Worm (Caenorhabditis elegans) whole organism, L1 larva: ENCODE data around the gene iff-2.

Source experiments
- C04F5.9 ChIP-seq: sonication (generic microtip); optimal IDR thresholded peaks from 2 replicates; lab custom pipeline; 2016; ENCODE audit warnings: missing genetic modification characterization, missing compliant biosample characterization
- C16A3.4 ChIP-seq: fragments of 150-350 bp; optimal IDR thresholded peaks from 2 replicates; lab custom pipeline; 2014; ENCODE audit warnings: missing biosample characterization, missing genetic modification characterization
- C34B4.2 ChIP-seq: sonication (generic microtip); optimal IDR thresholded peaks from 2 replicates; lab custom pipeline; 2017; ENCODE audit warnings: mild to moderate bottlenecking, missing genetic modification characterization, missing compliant biosample characterization
- F16B12.6 ChIP-seq: fragments of 150-350 bp; optimal IDR thresholded peaks from 2 replicates; lab custom pipeline; 2014; ENCODE audit warnings: missing biosample characterization, missing genetic modification characterization
- alr-1 ChIP-seq: fragments of 200-800 bp; sonication (Bioruptor generic); optimal IDR thresholded peaks from 2 replicates; lab custom pipeline; 2018; ENCODE audit warnings: borderline replicate concordance, mild to moderate bottlenecking, missing genetic modification characterization, missing compliant biosample characterization
- aly-2 ChIP-seq: fragments of 150-350 bp; optimal IDR thresholded peaks from 2 replicates; lab custom pipeline; 2014; ENCODE audit warnings: missing biosample characterization, missing genetic modification characterization
- ceh-8 ChIP-seq: fragments of 200-800 bp; sonication (Bioruptor generic); optimal IDR thresholded peaks from 2 replicates; lab custom pipeline; 2018; ENCODE audit warnings: mild to moderate bottlenecking, missing genetic modification characterization, moderate library complexity, missing compliant biosample characterization
- ceh-82 ChIP-seq, 3 experiments: fragments of 150-350 bp in 1 of 3; sonication (generic microtip) in 2 of 3; optimal IDR thresholded peaks; 2 replicates each; lab custom pipeline; 2014 to 2017; ENCODE audit warnings: missing biosample characterization in 3 of 3, missing genetic modification characterization in 3 of 3
- ceh-90 ChIP-seq: sonication (generic microtip); optimal IDR thresholded peaks from 2 replicates; lab custom pipeline; 2016; ENCODE audit warnings: missing genetic modification characterization, missing compliant biosample characterization
- dsc-1 ChIP-seq: sonication (generic microtip); optimal IDR thresholded peaks from 2 replicates; lab custom pipeline; 2016; ENCODE audit warnings: mild to moderate bottlenecking, missing genetic modification characterization, missing compliant biosample characterization
- efl-1 ChIP-seq, 4 experiments: fragments of 150-350 bp; optimal IDR thresholded peaks in 3 of 4; peaks in 1 of 4; 1 replicate in 1 of 4; 2 replicates in 3 of 4; lab custom pipeline; 2014; ENCODE audit warnings: missing biosample characterization in 2 of 4, missing genetic modification characterization in 2 of 4, missing genetic modification reagents in 2 of 4
- egl-27 ChIP-seq, 2 experiments: fragments of 150-350 bp in 1 of 2; sonication (generic microtip); optimal IDR thresholded peaks; 3 replicates each; lab custom pipeline; 2017 to 2018; ENCODE audit warnings: missing biosample characterization in 2 of 2, missing genetic modification characterization in 2 of 2, missing genetic modification reagents in 2 of 2
- fkh-10 ChIP-seq: sonication (generic microtip); optimal IDR thresholded peaks from 2 replicates; lab custom pipeline; 2017; ENCODE audit warnings: missing biosample characterization, missing genetic modification reagents, missing genetic modification characterization
- fkh-4 ChIP-seq: sonication (generic microtip); optimal IDR thresholded peaks from 2 replicates; lab custom pipeline; 2016; ENCODE audit warnings: missing compliant biosample characterization, missing genetic modification characterization, borderline replicate concordance
- fos-1 ChIP-seq: fragments of 150-350 bp; optimal IDR thresholded peaks from 2 replicates; lab custom pipeline; 2014; ENCODE audit warnings: missing biosample characterization, missing genetic modification characterization
- grh-1 ChIP-seq: fragments of 200-800 bp; sonication (Bioruptor generic); IDR thresholded peaks from 2 replicates; pipeline ENCODE4 v1.3.6; 2022; ENCODE audit warnings: missing genetic modification reagents, missing genetic modification characterization, missing compliant biosample characterization
- hlh-17 ChIP-seq: fragments of 200-800 bp; sonication (Bioruptor generic); optimal IDR thresholded peaks from 2 replicates; lab custom pipeline; 2018; ENCODE audit warnings: missing genetic modification characterization, mild to moderate bottlenecking, missing compliant biosample characterization, moderate library complexity, borderline replicate concordance
- hlh-4 ChIP-seq: sonication (generic microtip); optimal IDR thresholded peaks from 2 replicates; lab custom pipeline; 2016; ENCODE audit warnings: mild to moderate bottlenecking, missing genetic modification characterization, missing compliant biosample characterization
- irx-1 ChIP-seq: sonication (generic microtip); optimal IDR thresholded peaks from 2 replicates; lab custom pipeline; 2016; ENCODE audit warnings: missing genetic modification characterization, missing compliant biosample characterization
- isw-1 ChIP-seq: fragments of 200-800 bp; sonication (Bioruptor generic); IDR thresholded peaks from 2 replicates; pipeline ENCODE4 v1.3.6; 2022; ENCODE audit warnings: missing genetic modification characterization, missing compliant biosample characterization
- lin-15B ChIP-seq: fragments of 150-350 bp; sonication (generic microtip); optimal IDR thresholded peaks from 3 replicates; lab custom pipeline; 2014; ENCODE audit warnings: missing biosample characterization, missing genetic modification characterization
- lsy-2 ChIP-seq, 2 experiments: fragments of 150-350 bp; optimal IDR thresholded peaks; 2 replicates each; lab custom pipeline; 2014; ENCODE audit warnings: missing biosample characterization in 2 of 2, missing genetic modification characterization in 2 of 2
- mef-2 ChIP-seq: fragments of 150-350 bp; optimal IDR thresholded peaks from 2 replicates; lab custom pipeline; 2014; ENCODE audit warnings: missing biosample characterization, missing genetic modification characterization
- nhr-12 ChIP-seq: sonication (generic microtip); optimal IDR thresholded peaks from 2 replicates; lab custom pipeline; 2017; ENCODE audit warnings: missing biosample characterization, missing genetic modification characterization
- nhr-19 ChIP-seq: fragments of 200-800 bp; sonication (Bioruptor generic); conservative IDR thresholded peaks from 2 replicates; pipeline ENCODE4 v1.3.6; 2022; ENCODE audit warnings: missing genetic modification characterization, missing compliant biosample characterization
- nhr-237 ChIP-seq: fragments of 150-350 bp; optimal IDR thresholded peaks from 2 replicates; lab custom pipeline; 2014; ENCODE audit warnings: missing biosample characterization, missing genetic modification characterization
- nhr-28 ChIP-seq: fragments of 150-350 bp; optimal IDR thresholded peaks from 2 replicates; lab custom pipeline; 2014; ENCODE audit warnings: missing biosample characterization, missing genetic modification characterization
- nhr-71 ChIP-seq: sonication (generic microtip); optimal IDR thresholded peaks from 2 replicates; lab custom pipeline; 2016; ENCODE audit warnings: mild to moderate bottlenecking, missing genetic modification characterization, moderate library complexity, missing compliant biosample characterization
- nhr-76 ChIP-seq: sonication (generic microtip); optimal IDR thresholded peaks from 2 replicates; lab custom pipeline; 2017; ENCODE audit warnings: missing biosample characterization, missing genetic modification characterization
- nhr-77 ChIP-seq: fragments of 150-350 bp; optimal IDR thresholded peaks from 2 replicates; lab custom pipeline; 2014; ENCODE audit warnings: missing biosample characterization, missing genetic modification characterization
- nhr-90 ChIP-seq: sonication (generic microtip); optimal IDR thresholded peaks from 2 replicates; lab custom pipeline; 2016; ENCODE audit warnings: mild to moderate bottlenecking, missing genetic modification characterization, missing compliant biosample characterization; ENCODE audit not compliant: poor library complexity
- pax-3 ChIP-seq: fragments of 200-800 bp; sonication (Bioruptor generic); optimal IDR thresholded peaks from 2 replicates; lab custom pipeline; 2018; ENCODE audit warnings: mild to moderate bottlenecking, missing genetic modification characterization, moderate library complexity, missing compliant biosample characterization
- pqm-1 ChIP-seq: sonication (generic microtip); optimal IDR thresholded peaks from 3 replicates; lab custom pipeline; 2017; ENCODE audit warnings: missing biosample characterization, missing genetic modification characterization
- rnt-1 ChIP-seq: sonication (generic microtip); optimal IDR thresholded peaks from 2 replicates; lab custom pipeline; 2016; ENCODE audit warnings: mild to moderate bottlenecking, missing genetic modification characterization, moderate library complexity, missing compliant biosample characterization
- swsn-7 ChIP-seq: sonication (generic microtip); optimal IDR thresholded peaks from 2 replicates; lab custom pipeline; 2016; ENCODE audit warnings: missing genetic modification characterization, missing compliant biosample characterization
- tbx-2 ChIP-seq: sonication (generic microtip); optimal IDR thresholded peaks from 2 replicates; lab custom pipeline; 2016; ENCODE audit warnings: missing genetic modification characterization, missing compliant biosample characterization
- unc-30 ChIP-seq: sonication (generic microtip); optimal IDR thresholded peaks from 2 replicates; lab custom pipeline; 2017; ENCODE audit warnings: missing biosample characterization, missing genetic modification characterization
- unc-86 ChIP-seq: sonication (generic microtip); optimal IDR thresholded peaks from 2 replicates; lab custom pipeline; 2016; ENCODE audit warnings: missing genetic modification characterization, missing compliant biosample characterization
- xbp-1 ChIP-seq: sonication (generic microtip); optimal IDR thresholded peaks from 2 replicates; lab custom pipeline; 2016; ENCODE audit warnings: missing genetic modification characterization, missing compliant biosample characterization
- ztf-11 ChIP-seq, 2 experiments: sonication (generic microtip); optimal IDR thresholded peaks; 2 replicates each; lab custom pipeline; 2016 to 2017; ENCODE audit warnings: missing genetic modification characterization in 2 of 2, missing biosample characterization in 1 of 2, missing compliant biosample characterization in 1 of 2
- ztf-4 ChIP-seq: fragments of 150-350 bp; optimal IDR thresholded peaks from 2 replicates; lab custom pipeline; 2014; ENCODE audit warnings: missing biosample characterization, missing genetic modification characterization

Gene iff-2

ce11 chrII:8575184-8575583, 14.0 kb upstream of the iff-2 start, which contains the start of gene puf-5:
puf-5 (plus strand) TSS chrII:8575541.
- TF ChIP-seq dsc-1 (tag; lab: Kevin White, UChicago) (no peak), nhr-28 (tag; lab: Kevin White, UChicago) (no peak), pqm-1 (tag; lab: Kevin White, UChicago) (no peak), irx-1 (tag; lab: Kevin White, UChicago) (no peak), isw-1 (GFP tag; lab: Robert Waterston, UW) (no peak), lsy-2 (tag; optimal IDR thresholded peaks at IDR 0.05; lab: Kevin White, UChicago) (no peak), C34B4.2 (tag; lab: Kevin White, UChicago) (no peak), egl-27 (tag; optimal IDR thresholded peaks at IDR 0.05; lab: Kevin White, UChicago) (no peak), lin-15B (no peak), efl-1 (optimal IDR thresholded peaks at IDR 0.05; lab: Kevin White, UChicago) (no peak), efl-1 (GFP tag; optimal IDR thresholded peaks at IDR 0.05 in 1 of 2; lab: Kevin White, UChicago) (no peak), C04F5.9 (tag; lab: Kevin White, UChicago) (no peak), aly-2 (tag; lab: Kevin White, UChicago) (no peak), C16A3.4 (no peak), nhr-77 (no peak), hlh-4 (tag; lab: Kevin White, UChicago) (no peak), alr-1 (no peak), hlh-17 (GFP tag; lab: Kevin White, UChicago) (no peak)
- TF ChIP-seq, all 84 proteins: peak for 0

DNA sequence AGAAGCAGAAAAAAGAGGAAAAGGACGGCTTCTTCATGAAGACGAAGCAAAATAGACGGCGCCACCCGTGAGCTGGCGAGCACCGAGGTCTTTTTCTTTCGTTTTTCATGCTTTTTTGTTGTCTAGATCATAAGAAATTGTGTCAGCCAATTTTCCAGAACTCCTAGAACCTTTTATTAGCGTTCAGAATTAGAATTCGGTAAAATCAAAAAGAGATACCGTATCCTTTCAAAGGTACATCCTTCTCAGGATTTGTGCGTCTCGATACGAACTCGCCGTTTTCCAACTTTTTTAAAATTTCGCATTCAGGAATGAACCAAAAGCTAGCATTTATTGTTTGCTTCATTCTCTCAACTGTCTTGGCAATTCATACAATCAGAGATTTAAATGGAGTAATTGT, 11.9 kb upstream of the iff-2 start, which contains the start of gene F54C9.7:
TSS of gene F54C9.7 (plus strand) at position 301 of the 400 bp plus-strand sequence.
- no peak for TF ChIP-seq ztf-11 (tag; optimal IDR thresholded peaks at IDR 0.05; lab: Kevin White, UChicago)
- no peak for TF ChIP-seq irx-1 (tag; lab: Kevin White, UChicago)
- no peak for TF ChIP-seq ceh-90 (tag; lab: Kevin White, UChicago)
- no peak for TF ChIP-seq fkh-10 (GFP tag; lab: Kevin White, UChicago)
- TF ChIP-seq swsn-7 = no peak
- TF ChIP-seq nhr-19 (GFP tag; lab: Robert Waterston, UW) = no peak
- no peak for TF ChIP-seq nhr-12 (tag; lab: Kevin White, UChicago)
- TF ChIP-seq ztf-4 (tag; lab: Kevin White, UChicago) = no peak

- TF ChIP-seq dsc-1 (tag; lab: Kevin White, UChicago) (no peak), efl-1 (optimal IDR thresholded peaks at IDR 0.05; lab: Kevin White, UChicago) (no peak), efl-1 (GFP tag; optimal IDR thresholded peaks at IDR 0.05 in 1 of 2; lab: Kevin White, UChicago) (peak in 1 of 2 experiments; percentile 77), C04F5.9 (tag; lab: Kevin White, UChicago) (no peak), pqm-1 (tag; lab: Kevin White, UChicago) (no peak), lsy-2 (tag; optimal IDR thresholded peaks at IDR 0.05; lab: Kevin White, UChicago) (peak in 1 of 2 experiments; percentile 53), ceh-8 (GFP tag; lab: Kevin White, UChicago) (no peak), mef-2 (tag; lab: Kevin White, UChicago) (no peak)
Measured at ce11 chrII:8570977-8571376, 9.8 kb upstream of the iff-2 start, which contains the start of gene bcs-1. bcs-1 (plus strand) TSS chrII:8571085.

ce11 chrII:8569038-8569977, 8.1 kb upstream of the iff-2 start, which contains the start of the genes col-38 and rpl-5:
col-38 (minus strand) TSS chrII:8569088.
rpl-5 (plus strand) TSS chrII:8569927.
- no peak for TF ChIP-seq unc-30
- TF ChIP-seq fkh-4 (tag; lab: Kevin White, UChicago) = peak; percentile 11
- peak; percentile 73 to 96 (median 77) for TF ChIP-seq ceh-82 (tag; optimal IDR thresholded peaks at IDR 0.05; lab: Kevin White, UChicago)
- peak; percentile 29 for TF ChIP-seq mef-2 (tag; lab: Kevin White, UChicago)
- TF ChIP-seq pax-3 (tag; lab: Kevin White, UChicago) = peak; percentile 82
- TF ChIP-seq rnt-1 (tag; lab: Kevin White, UChicago) = peak; percentile 92
- peak; percentile 79 for TF ChIP-seq fos-1
- no peak for TF ChIP-seq nhr-76 (tag; lab: Kevin White, UChicago)
- TF ChIP-seq C04F5.9 (tag; lab: Kevin White, UChicago) = peak; percentile 85
- peak; percentile 98 for TF ChIP-seq F16B12.6 (tag; lab: Kevin White, UChicago)
- TF ChIP-seq nhr-77 = peak; percentile 87
- peak in 1 of 2 experiments; percentile 56 for TF ChIP-seq ztf-11 (tag; optimal IDR thresholded peaks at IDR 0.05; lab: Kevin White, UChicago)
- peak; percentile 84 for TF ChIP-seq nhr-90 (tag; lab: Kevin White, UChicago)
- TF ChIP-seq nhr-71 = peak; percentile 94
- peak; percentile 97 to 99 for TF ChIP-seq lsy-2 (tag; optimal IDR thresholded peaks at IDR 0.05; lab: Kevin White, UChicago)
- TF ChIP-seq aly-2 (tag; lab: Kevin White, UChicago) = peak; percentile 30
- TF ChIP-seq swsn-7 = peak; percentile 90
- peak; percentile 95 for TF ChIP-seq xbp-1
- TF ChIP-seq unc-86 (tag; lab: Kevin White, UChicago) = peak; percentile 79
- TF ChIP-seq grh-1 (GFP tag; lab: Robert Waterston, UW) = peak; percentile 75
- TF ChIP-seq nhr-237 (tag; lab: Kevin White, UChicago) = peak; percentile 78
- TF ChIP-seq tbx-2 (tag; lab: Kevin White, UChicago) = peak; percentile 91
- no peak for TF ChIP-seq nhr-12 (tag; lab: Kevin White, UChicago)
- peak; percentile 57 for TF ChIP-seq ztf-4 (tag; lab: Kevin White, UChicago)
